Worm (Caenorhabditis elegans) whole organism, L4 larva: ENCODE data around the gene C42D8.1.

Experiments used
- aly-2 ChIP-seq: sonication (generic microtip); optimal IDR thresholded peaks from 2 replicates; lab custom pipeline; 2018; ENCODE audit warnings: missing biosample characterization, missing genetic modification characterization
- ces-1 ChIP-seq: fragments of 150-350 bp; sonication (generic microtip); optimal IDR thresholded peaks from 4 replicates; lab custom pipeline; 2014; ENCODE audit warnings: missing biosample characterization, missing genetic modification reagents, missing genetic modification characterization
- egl-27 ChIP-seq: sonication (generic microtip); optimal IDR thresholded peaks from 3 replicates; lab custom pipeline; 2017; ENCODE audit warnings: missing biosample characterization, missing genetic modification reagents, missing genetic modification characterization
- egl-43 ChIP-seq: fragments of 200-800 bp; sonication (Bioruptor generic); IDR thresholded peaks from 2 replicates; pipeline ENCODE4 v1.3.6; 2022; ENCODE audit warnings: missing genetic modification reagents, missing genetic modification characterization, missing compliant biosample characterization
- fos-1 ChIP-seq: fragments of 150-350 bp; optimal IDR thresholded peaks from 2 replicates; lab custom pipeline; 2014; ENCODE audit warnings: missing biosample characterization, missing genetic modification characterization
- hlh-30 ChIP-seq: sonication (generic microtip); optimal IDR thresholded peaks from 2 replicates; lab custom pipeline; 2017; ENCODE audit warnings: antibody characterized with exemption, mild to moderate bottlenecking, missing genetic modification characterization, missing compliant biosample characterization; ENCODE audit not compliant: insufficient read depth
- lin-13 ChIP-seq: fragments of 150-350 bp; optimal IDR thresholded peaks from 2 replicates; lab custom pipeline; 2014; ENCODE audit warnings: missing biosample characterization, missing genetic modification reagents, missing genetic modification characterization
- lin-15B ChIP-seq: fragments of 150-350 bp; sonication (generic microtip); optimal IDR thresholded peaks from 3 replicates; lab custom pipeline; 2014; ENCODE audit warnings: missing biosample characterization, missing genetic modification characterization
- lin-38 ChIP-seq: fragments of 200-800 bp; sonication (Bioruptor generic); IDR thresholded peaks from 2 replicates; pipeline ENCODE4 v1.3.6; 2022; ENCODE audit warnings: missing genetic modification reagents, missing genetic modification characterization, missing compliant biosample characterization
- madf-9 ChIP-seq: fragments of 200-800 bp; sonication (Bioruptor generic); conservative IDR thresholded peaks from 2 replicates; pipeline ENCODE4 v1.3.6; 2022; ENCODE audit warnings: missing genetic modification reagents, missing genetic modification characterization, missing compliant biosample characterization
- mdl-1 ChIP-seq, 2 experiments: fragments of 150-350 bp in 1 of 2; sonication (generic microtip) in 1 of 2; optimal IDR thresholded peaks; 2 replicates each; lab custom pipeline; 2014 to 2017; ENCODE audit warnings: missing biosample characterization in 2 of 2, missing genetic modification characterization in 2 of 2
- nhr-11 ChIP-seq: fragments of 150-350 bp; optimal IDR thresholded peaks from 2 replicates; lab custom pipeline; 2014; ENCODE audit warnings: missing biosample characterization, missing genetic modification characterization
- nhr-237 ChIP-seq: sonication (generic microtip); optimal IDR thresholded peaks from 2 replicates; lab custom pipeline; 2017; ENCODE audit warnings: missing biosample characterization, missing genetic modification characterization
- zag-1 ChIP-seq: fragments of 150-350 bp; optimal IDR thresholded peaks from 2 replicates; lab custom pipeline; 2014; ENCODE audit warnings: missing biosample characterization, missing genetic modification characterization

DNA sequence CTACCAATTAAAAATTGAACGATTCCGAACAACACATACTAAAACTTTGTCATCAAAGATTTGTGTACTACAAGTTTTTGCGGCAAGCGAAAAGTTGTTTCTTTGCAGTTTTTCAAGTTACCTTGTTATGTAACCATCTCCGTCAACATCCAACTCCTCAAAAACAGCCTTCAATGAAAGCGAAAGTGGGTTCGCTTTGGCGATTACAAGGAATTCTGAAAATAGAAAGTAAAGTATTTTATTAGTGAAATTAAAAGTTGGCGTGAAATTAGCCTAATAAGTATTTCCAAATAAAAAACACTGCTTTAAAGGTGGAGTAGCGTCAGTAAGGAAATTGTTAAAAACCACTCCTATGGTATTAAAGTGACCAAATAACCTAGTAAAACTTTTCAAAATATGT lies 33.8 kb upstream of the C42D8.1 start:
- TF ChIP-seq aly-2: no peak
- no peak for TF ChIP-seq nhr-11 (tag; lab: Kevin White, UChicago)
- TF ChIP-seq lin-13 (GFP tag; lab: Kevin White, UChicago): no peak
- TF ChIP-seq fos-1 (tag; lab: Kevin White, UChicago): no peak
- no peak for TF ChIP-seq lin-38 (GFP tag; lab: Robert Waterston, UW)
- no peak for TF ChIP-seq hlh-30
- TF ChIP-seq madf-9: no peak
- no peak for TF ChIP-seq nhr-237 (tag; lab: Kevin White, UChicago)
- TF ChIP-seq egl-43 (GFP tag; lab: Robert Waterston, UW): no peak
- TF ChIP-seq zag-1 (tag; lab: Kevin White, UChicago): no peak
- no peak for TF ChIP-seq egl-27
- TF ChIP-seq mdl-1 (tag; optimal IDR thresholded peaks at IDR 0.05; lab: Kevin White, UChicago): no peak
- no peak for TF ChIP-seq lin-15B
- no peak for TF ChIP-seq ces-1 (GFP tag; lab: Kevin White, UChicago)
